Worm (Caenorhabditis elegans) whole organism, mixed stage, embryonic: Measurements from ENCODE around the gene srg-26.

Experiments
- elt-3 ChIP-seq: fragments of 150-350 bp; optimal IDR thresholded peaks from 2 replicates; lab custom pipeline; 2014; ENCODE audit warnings: missing biosample characterization, missing genetic modification characterization
- lin-13 ChIP-seq: fragments of 150-350 bp; optimal IDR thresholded peaks from 2 replicates; lab custom pipeline; 2014; ENCODE audit warnings: missing biosample characterization, missing genetic modification characterization
- mep-1 ChIP-seq: fragments of 150-350 bp; optimal IDR thresholded peaks from 2 replicates; lab custom pipeline; 2017; ENCODE audit warnings: missing biosample characterization, missing genetic modification reagents, missing genetic modification characterization, inconsistent platforms

ce11 chrV:5324566-5324965, 6.5 kb upstream of the srg-26 start, which contains the start of gene ceh-33:
- TF ChIP-seq lin-13 (tag; lab: Kevin White, UChicago) (no peak), elt-3 (tag; lab: Kevin White, UChicago) (no peak), mep-1 (tag; lab: Kevin White, UChicago) (no peak)
